Fruit fly (Drosophila melanogaster) whole organism, embryonic: ENCODE results near the gene rempA.

Source experiments
- ATbp ChIP-seq: fragments of 200-800 bp; sonication (Bioruptor generic); optimal IDR thresholded peaks from 2 replicates; lab custom pipeline; 2017; ENCODE audit warnings: missing biosample characterization, mild to moderate bottlenecking, missing genetic modification characterization, missing genetic modification reagents
- CG14441 ChIP-seq: fragments of 200-800 bp; sonication (Bioruptor generic); IDR thresholded peaks from 2 replicates; pipeline ENCODE4 v1.3.6; 2022; ENCODE audit warnings: missing biosample characterization, missing genetic modification characterization
- CG14710 ChIP-seq: fragments of 200-800 bp; sonication (Bioruptor generic); optimal IDR thresholded peaks from 3 replicates; lab custom pipeline; 2019; ENCODE audit warnings: missing biosample characterization, mild to moderate bottlenecking, missing genetic modification characterization, moderate library complexity
- CG15479 ChIP-seq: fragments of 200-800 bp; sonication (Bioruptor generic); optimal IDR thresholded peaks from 3 replicates; lab custom pipeline; 2019; ENCODE audit warnings: missing biosample characterization, mild to moderate bottlenecking, missing genetic modification characterization, moderate library complexity
- CG17328 ChIP-seq: fragments of 200-800 bp; sonication (Bioruptor generic); IDR thresholded peaks from 2 replicates; pipeline ENCODE4 v1.3.6; 2022; ENCODE audit warnings: missing biosample characterization, missing genetic modification characterization
- CG1792 ChIP-seq: fragments of 200-800 bp; sonication (Bioruptor generic); optimal IDR thresholded peaks from 2 replicates; lab custom pipeline; 2016; ENCODE audit warnings: missing biosample characterization, missing genetic modification characterization
- CG34376 ChIP-seq: fragments of 200-800 bp; sonication (Bioruptor generic); optimal IDR thresholded peaks from 2 replicates; lab custom pipeline; 2018; ENCODE audit warnings: missing biosample characterization, mild to moderate bottlenecking, missing genetic modification characterization
- CG4707 ChIP-seq: fragments of 200-800 bp; sonication (Bioruptor generic); optimal IDR thresholded peaks from 2 replicates; lab custom pipeline; 2018; ENCODE audit warnings: missing biosample characterization, mild to moderate bottlenecking, missing genetic modification characterization, moderate library complexity
- CG4854 ChIP-seq: fragments of 200-800 bp; sonication (Bioruptor generic); optimal IDR thresholded peaks from 2 replicates; lab custom pipeline; 2016; ENCODE audit warnings: missing biosample characterization, missing genetic modification characterization, inconsistent platforms
- CG6765 ChIP-seq: fragments of 200-800 bp; sonication (Bioruptor generic); optimal IDR thresholded peaks from 3 replicates; lab custom pipeline; 2017; ENCODE audit warnings: missing biosample characterization, mild to moderate bottlenecking, missing genetic modification characterization
- CG8359 ChIP-seq: fragments of 200-800 bp; sonication (Bioruptor generic); optimal IDR thresholded peaks from 2 replicates; lab custom pipeline; 2017; ENCODE audit warnings: missing biosample characterization, mild to moderate bottlenecking, missing genetic modification characterization, borderline replicate concordance
- CG9727 ChIP-seq: fragments of 200-800 bp; sonication (Bioruptor generic); optimal IDR thresholded peaks from 3 replicates; lab custom pipeline; 2017; ENCODE audit warnings: missing biosample characterization, mild to moderate bottlenecking, missing genetic modification characterization
- CG9817 ChIP-seq: fragments of 200-800 bp; sonication (Bioruptor generic); optimal IDR thresholded peaks from 2 replicates; lab custom pipeline; 2018; ENCODE audit warnings: missing biosample characterization, mild to moderate bottlenecking, missing genetic modification characterization, moderate library complexity
- Dek ChIP-seq: fragments of 200-800 bp; sonication (Bioruptor generic); optimal IDR thresholded peaks from 3 replicates; lab custom pipeline; 2019; ENCODE audit warnings: missing biosample characterization, mild to moderate bottlenecking, missing genetic modification characterization, moderate library complexity
- Dp ChIP-seq: fragments of 200-800 bp; sonication (Bioruptor generic); optimal IDR thresholded peaks from 2 replicates; lab custom pipeline; 2018; ENCODE audit warnings: missing biosample characterization, mild to moderate bottlenecking, missing genetic modification characterization, moderate library complexity
- E2f1 ChIP-seq: fragments of 200-800 bp; sonication (Bioruptor generic); IDR thresholded peaks from 2 replicates; pipeline ENCODE4 v1.3.6; 2022; ENCODE audit warnings: missing biosample characterization, missing genetic modification characterization
- Ets97D ChIP-seq: fragments of 200-800 bp; sonication (Bioruptor generic); optimal IDR thresholded peaks from 3 replicates; lab custom pipeline; 2016; ENCODE audit warnings: missing biosample characterization, missing genetic modification characterization
- HLH54F ChIP-seq: fragments of 200-800 bp; sonication (Bioruptor generic); optimal IDR thresholded peaks from 3 replicates; lab custom pipeline; 2016; ENCODE audit warnings: missing biosample characterization, missing genetic modification characterization
- HLHmδ ChIP-seq: fragments of 200-800 bp; sonication (Bioruptor generic); optimal IDR thresholded peaks from 2 replicates; lab custom pipeline; 2018; ENCODE audit warnings: missing biosample characterization, mild to moderate bottlenecking, missing genetic modification characterization, moderate library complexity
- Hmx ChIP-seq: fragments of 200-800 bp; sonication (Bioruptor generic); optimal IDR thresholded peaks from 2 replicates; lab custom pipeline; 2016; ENCODE audit warnings: missing biosample characterization, missing genetic modification characterization
- Lhr ChIP-seq: fragments of 200-800 bp; sonication (Bioruptor generic); optimal IDR thresholded peaks from 3 replicates; lab custom pipeline; 2017; ENCODE audit warnings: mild to moderate bottlenecking, missing biosample characterization, missing genetic modification reagents, missing genetic modification characterization
- Mes4 ChIP-seq: fragments of 200-800 bp; sonication (Bioruptor generic); optimal IDR thresholded peaks from 2 replicates; lab custom pipeline; 2016; ENCODE audit warnings: missing biosample characterization, missing genetic modification characterization
- Rx ChIP-seq: fragments of 200-800 bp; sonication (Bioruptor generic); IDR thresholded peaks from 2 replicates; pipeline ENCODE4 v1.3.6; 2022; ENCODE audit warnings: missing biosample characterization, missing genetic modification characterization
- Scr ChIP-seq: fragments of 200-800 bp; sonication (Bioruptor generic); IDR thresholded peaks from 2 replicates; pipeline ENCODE4 v1.3.6; 2022; ENCODE audit warnings: missing biosample characterization, missing genetic modification characterization; ENCODE audit not compliant: partially characterized antibody
- Tbp ChIP-seq: fragments of >200 bp; optimal IDR thresholded peaks from 2 replicates; lab custom pipeline; 2018; ENCODE audit warnings: missing biosample characterization, missing genetic modification characterization
- Xrp1 ChIP-seq: fragments of 200-800 bp; sonication (Bioruptor generic); IDR thresholded peaks from 2 replicates; pipeline ENCODE4 v1.3.6; 2022; ENCODE audit warnings: missing biosample characterization, missing genetic modification characterization
- ash1 ChIP-seq: fragments of 200-800 bp; sonication (Bioruptor generic); optimal IDR thresholded peaks from 2 replicates; lab custom pipeline; 2018; ENCODE audit warnings: missing biosample characterization, mild to moderate bottlenecking, missing genetic modification characterization
- az2 ChIP-seq: fragments of 200-800 bp; sonication (Bioruptor generic); optimal IDR thresholded peaks from 3 replicates; lab custom pipeline; 2016; ENCODE audit warnings: missing biosample characterization, missing genetic modification characterization
- bigmax ChIP-seq: fragments of 200-800 bp; sonication (Bioruptor generic); optimal IDR thresholded peaks from 2 replicates; lab custom pipeline; 2018; ENCODE audit warnings: missing biosample characterization, mild to moderate bottlenecking, missing genetic modification characterization
- da ChIP-seq: fragments of 200-800 bp; sonication (Bioruptor generic); optimal IDR thresholded peaks from 2 replicates; lab custom pipeline; 2016; ENCODE audit warnings: missing biosample characterization, missing genetic modification characterization
- esg ChIP-seq: fragments of 200-800 bp; sonication (Bioruptor generic); conservative IDR thresholded peaks from 2 replicates; pipeline ENCODE4 v1.3.6; 2022; ENCODE audit warnings: missing biosample characterization, missing genetic modification characterization
- fd64A ChIP-seq: fragments of 200-800 bp; sonication (Bioruptor generic); optimal IDR thresholded peaks from 3 replicates; lab custom pipeline; 2018; ENCODE audit warnings: missing biosample characterization, mild to moderate bottlenecking, missing genetic modification characterization
- gce ChIP-seq: fragments of 200-800 bp; sonication (Bioruptor generic); IDR thresholded peaks from 3 replicates; pipeline ENCODE4 v1.3.6; 2022; ENCODE audit warnings: missing biosample characterization, missing genetic modification characterization
- gcm ChIP-seq: fragments of 200-800 bp; sonication (Bioruptor generic); optimal IDR thresholded peaks from 2 replicates; lab custom pipeline; 2019; ENCODE audit warnings: missing biosample characterization, mild to moderate bottlenecking, missing genetic modification characterization, moderate library complexity
- grau ChIP-seq: fragments of 200-800 bp; optimal IDR thresholded peaks from 3 replicates; lab custom pipeline; 2019; ENCODE audit warnings: missing biosample characterization, mild to moderate bottlenecking, missing genetic modification characterization, moderate library complexity
- hb ChIP-seq: fragments of 200-800 bp; sonication (Bioruptor generic); IDR thresholded peaks from 3 replicates; pipeline ENCODE4 v1.3.6; 2022; ENCODE audit warnings: missing biosample characterization, missing genetic modification characterization; ENCODE audit not compliant: partially characterized antibody
- ken ChIP-seq: fragments of 200-800 bp; sonication (Bioruptor generic); IDR thresholded peaks from 3 replicates; pipeline ENCODE4 v1.3.6; 2022; ENCODE audit warnings: missing biosample characterization, missing genetic modification characterization
- knrl ChIP-seq: fragments of 200-800 bp; sonication (Bioruptor generic); IDR thresholded peaks from 3 replicates; pipeline ENCODE4 v1.3.6; 2022; ENCODE audit warnings: missing biosample characterization, missing genetic modification characterization; ENCODE audit not compliant: partially characterized antibody
- lilli ChIP-seq: fragments of 200-800 bp; sonication (Bioruptor generic); optimal IDR thresholded peaks from 3 replicates; lab custom pipeline; 2016; ENCODE audit warnings: missing biosample characterization, missing genetic modification characterization
- nmo ChIP-seq: fragments of 200-800 bp; sonication (Bioruptor generic); optimal IDR thresholded peaks from 2 replicates; lab custom pipeline; 2018; ENCODE audit warnings: missing biosample characterization, mild to moderate bottlenecking, missing genetic modification characterization, moderate library complexity
- odd ChIP-seq: fragments of 200-800 bp; sonication (Bioruptor generic); optimal IDR thresholded peaks from 2 replicates; lab custom pipeline; 2017; ENCODE audit warnings: missing biosample characterization, mild to moderate bottlenecking, missing genetic modification characterization
- pho ChIP-seq: fragments of 200-800 bp; sonication (Bioruptor generic); optimal IDR thresholded peaks from 2 replicates; lab custom pipeline; 2016; ENCODE audit warnings: missing biosample characterization, missing genetic modification characterization
- repo ChIP-seq: fragments of 200-800 bp; sonication (Bioruptor generic); optimal IDR thresholded peaks from 2 replicates; lab custom pipeline; 2016; ENCODE audit warnings: missing biosample characterization, missing genetic modification characterization
- sob ChIP-seq: fragments of 200-800 bp; sonication (Bioruptor generic); IDR thresholded peaks from 2 replicates; pipeline ENCODE4 v1.3.6; 2022; ENCODE audit warnings: missing biosample characterization, missing genetic modification characterization
- tup ChIP-seq: fragments of 200-800 bp; sonication (Bioruptor generic); optimal IDR thresholded peaks from 2 replicates; lab custom pipeline; 2016; ENCODE audit warnings: missing biosample characterization, mild to moderate bottlenecking, missing genetic modification characterization, moderate library complexity
- unc-4 ChIP-seq: fragments of 200-800 bp; sonication (Bioruptor generic); IDR thresholded peaks from 2 replicates; pipeline ENCODE4 v1.3.6; 2022; ENCODE audit warnings: missing biosample characterization, missing genetic modification characterization; ENCODE audit not compliant: partially characterized antibody
- wor ChIP-seq: fragments of 200-800 bp; sonication (Bioruptor generic); IDR thresholded peaks from 2 replicates; pipeline ENCODE4 v1.3.6; 2022; ENCODE audit warnings: missing biosample characterization, missing genetic modification characterization
- zen2 ChIP-seq: fragments of 200-800 bp; sonication (Bioruptor generic); IDR thresholded peaks from 3 replicates; pipeline ENCODE4 v1.3.6; 2022; ENCODE audit warnings: missing biosample characterization, missing genetic modification characterization; ENCODE audit not compliant: partially characterized antibody
- zfh1 ChIP-seq: fragments of 200-800 bp; sonication (Bioruptor generic); IDR thresholded peaks from 3 replicates; pipeline ENCODE4 v1.3.6; 2022; ENCODE audit warnings: missing biosample characterization, missing genetic modification characterization

The rempA gene

dm6 chr2L:568030-568429, 7.9 kb upstream of the rempA start, which contains the start of the genes Nle and Sf3b1 (continued):
- TF ChIP-seq Tbp (GFP tag; lab: Kevin White, UChicago) (no peak), lilli (GFP tag; lab: Kevin White, UChicago) (peak; percentile 64), CG1792 (GFP tag; lab: Kevin White, UChicago) (no peak), tup (GFP tag; lab: Kevin White, UChicago) (no peak), Lhr (GFP tag; lab: Kevin White, UChicago) (peak; percentile 31), ATbp (GFP tag; lab: Kevin White, UChicago) (no peak), Xrp1 (GFP tag; lab: Robert Waterston, UW) (peak; percentile 50; the same call in 1 of the 2 replicates), Ets97D (peak; percentile 71), HLHmδ (GFP tag; lab: Kevin White, UChicago) (no peak), Hmx (no peak), bigmax (no peak), Rx (no peak), pho (GFP tag; lab: Kevin White, UChicago) (peak; percentile 48), Dek (tag; lab: Kevin White, UChicago) (no peak), CG8359 (GFP tag; lab: Kevin White, UChicago) (no peak), CG9817 (peak; percentile 76), CG6765 (GFP tag; lab: Kevin White, UChicago) (no peak), Dp (GFP tag; lab: Kevin White, UChicago) (peak; percentile 48), E2f1 (GFP tag; lab: Robert Waterston, UW) (no peak), ken (GFP tag; lab: Robert Waterston, UW) (no peak), CG4707 (no peak), zen2 (GFP tag; lab: Robert Waterston, UW) (peak; percentile 72; the same call in 1 of the 3 replicates), zfh1 (no peak), esg (GFP tag; lab: Robert Waterston, UW) (0 out of 2 replicates have a peak, but pooled peaks have one; percentile 4), grau (tag; lab: Kevin White, UChicago) (peak; percentile 44), CG17328 (GFP tag; lab: Robert Waterston, UW) (0 out of 2 replicates have a peak, but pooled peaks have one; percentile 2), CG34376 (GFP tag; lab: Kevin White, UChicago) (peak; percentile 74), gce (no peak), CG4854 (GFP tag; lab: Kevin White, UChicago) (no peak)
- TF ChIP-seq, all 482 proteins: peak for 209

dm6 chr2L:563769-564550, 3.9 kb upstream of the rempA start, which contains the start of the genes uncNacbeta and CG2794:
Gene uncNacbeta (minus strand): TSS chr2L:563819.
Gene CG2794 (plus strand): TSS chr2L:564163.
- peak; percentile 26 for TF ChIP-seq nmo (GFP tag; lab: Kevin White, UChicago)
- no peak for TF ChIP-seq wor
- no peak for TF ChIP-seq sob
- no peak for TF ChIP-seq Mes4 (GFP tag; lab: Kevin White, UChicago)
- TF ChIP-seq ken (GFP tag; lab: Robert Waterston, UW), result no peak
- no peak for TF ChIP-seq gcm (GFP tag; lab: Kevin White, UChicago)
- no peak for TF ChIP-seq repo (GFP tag; lab: Kevin White, UChicago)
- peak; percentile 63 for TF ChIP-seq unc-4 (GFP tag; lab: Robert Waterston, UW)
- peak; percentile 47; the same call in 1 of the 3 replicates for TF ChIP-seq knrl (GFP tag; lab: Robert Waterston, UW)
- TF ChIP-seq da (GFP tag; lab: Kevin White, UChicago), result no peak
- no peak for TF ChIP-seq Ets97D
- TF ChIP-seq CG15479, result peak; percentile 32
- TF ChIP-seq odd (GFP tag; lab: Kevin White, UChicago), result no peak
- peak; percentile 8 for TF ChIP-seq CG14710
- no peak for TF ChIP-seq az2 (GFP tag; lab: Kevin White, UChicago)
- peak; percentile 60 for TF ChIP-seq Scr
- TF ChIP-seq grau (tag; lab: Kevin White, UChicago), result no peak
- no peak for TF ChIP-seq CG14441
- TF ChIP-seq fd64A (GFP tag; lab: Kevin White, UChicago), result no peak
- peak; percentile 15 for TF ChIP-seq HLH54F (GFP tag; lab: Kevin White, UChicago)
- no peak for TF ChIP-seq CG9727 (GFP tag; lab: Kevin White, UChicago)
- TF ChIP-seq hb (GFP tag; lab: Robert Waterston, UW), result peak; percentile 74; the same call in 2 of the 3 replicates
- no peak for TF ChIP-seq ash1 (GFP tag; lab: Kevin White, UChicago)
